Fruit fly (Drosophila melanogaster) whole organism, prepupa: Measurements from ENCODE around the gene Dysb.
A peak's percentile ranks its signal among the peaks of the same experiment; 100 is the strongest.

Source experiments
- Blimp-1 ChIP-seq: fragments of 200-800 bp; sonication (Bioruptor generic); optimal IDR thresholded peaks from 3 replicates; lab custom pipeline; 2017; ENCODE audit warnings: missing biosample characterization, missing genetic modification characterization, mild to moderate bottlenecking, moderate library complexity, missing genetic modification reagents
- CG10631 ChIP-seq: fragments of 200-800 bp; sonication (Bioruptor generic); optimal IDR thresholded peaks from 2 replicates; lab custom pipeline; 2016; ENCODE audit warnings: missing biosample characterization, missing genetic modification characterization
- CG10669 ChIP-seq: fragments of 200-800 bp; sonication (Bioruptor generic); optimal IDR thresholded peaks from 3 replicates; lab custom pipeline; 2018; ENCODE audit warnings: missing biosample characterization, mild to moderate bottlenecking, missing genetic modification characterization, moderate library complexity
- CG11294 ChIP-seq: fragments of 200-800 bp; sonication (Bioruptor generic); IDR thresholded peaks from 2 replicates; pipeline ENCODE4 v1.3.6; 2022; ENCODE audit warnings: missing biosample characterization, missing genetic modification characterization
- CG11902 ChIP-seq: fragments of 200-800 bp; sonication (Bioruptor generic); optimal IDR thresholded peaks from 3 replicates; lab custom pipeline; 2016; ENCODE audit warnings: missing biosample characterization, missing genetic modification characterization
- CG15336 ChIP-seq: fragments of 200-800 bp; sonication (Bioruptor generic); IDR thresholded peaks from 2 replicates; pipeline ENCODE4 v1.3.6; 2022; ENCODE audit warnings: missing biosample characterization, missing genetic modification characterization
- CG1621 ChIP-seq: fragments of 200-800 bp; sonication (Bioruptor generic); optimal IDR thresholded peaks from 3 replicates; lab custom pipeline; 2018; ENCODE audit warnings: missing biosample characterization, mild to moderate bottlenecking, missing genetic modification characterization
- CG16779 ChIP-seq: fragments of 200-800 bp; sonication (Bioruptor generic); optimal IDR thresholded peaks from 3 replicates; lab custom pipeline; 2017; ENCODE audit warnings: missing biosample characterization, mild to moderate bottlenecking, missing genetic modification characterization
- CG3032 ChIP-seq: fragments of 200-800 bp; optimal IDR thresholded peaks from 2 replicates; lab custom pipeline; 2019; ENCODE audit warnings: missing biosample characterization, mild to moderate bottlenecking, missing genetic modification characterization, moderate library complexity
- CG31627 ChIP-seq: fragments of 200-800 bp; sonication (Bioruptor generic); optimal IDR thresholded peaks from 3 replicates; lab custom pipeline; 2016; ENCODE audit warnings: missing biosample characterization, missing genetic modification characterization
- CG32006 ChIP-seq: fragments of 200-800 bp; sonication (Bioruptor generic); optimal IDR thresholded peaks from 3 replicates; lab custom pipeline; 2017; ENCODE audit warnings: missing biosample characterization, mild to moderate bottlenecking, missing genetic modification characterization
- CG3919 ChIP-seq: fragments of 200-800 bp; sonication (Bioruptor generic); optimal IDR thresholded peaks from 3 replicates; lab custom pipeline; 2016; ENCODE audit warnings: missing biosample characterization, missing genetic modification characterization
- CG4318 ChIP-seq: fragments of 200-800 bp; sonication (Bioruptor generic); optimal IDR thresholded peaks from 3 replicates; lab custom pipeline; 2017; ENCODE audit warnings: missing biosample characterization, mild to moderate bottlenecking, missing genetic modification characterization
- CG6163 ChIP-seq: fragments of 200-800 bp; sonication (Bioruptor generic); IDR thresholded peaks from 3 replicates; pipeline ENCODE4 v1.3.6; 2022; ENCODE audit warnings: missing biosample characterization, missing genetic modification characterization
- CG6792 ChIP-seq: fragments of 200-800 bp; sonication (Bioruptor generic); optimal IDR thresholded peaks from 3 replicates; lab custom pipeline; 2016; ENCODE audit warnings: missing biosample characterization, missing genetic modification characterization
- CG6808 ChIP-seq: fragments of 200-800 bp; sonication (Bioruptor generic); optimal IDR thresholded peaks from 3 replicates; lab custom pipeline; 2017; ENCODE audit warnings: missing biosample characterization, missing genetic modification characterization, mild to moderate bottlenecking, moderate library complexity, missing genetic modification reagents
- CG6854 ChIP-seq: fragments of 200-800 bp; sonication (Bioruptor generic); optimal IDR thresholded peaks from 2 replicates; lab custom pipeline; 2017; ENCODE audit warnings: missing biosample characterization, mild to moderate bottlenecking, missing genetic modification characterization
- CG7368 ChIP-seq: fragments of 200-800 bp; sonication (Bioruptor generic); optimal IDR thresholded peaks from 3 replicates; lab custom pipeline; 2016; ENCODE audit warnings: missing biosample characterization, missing genetic modification characterization
- CG8319 ChIP-seq: fragments of 200-800 bp; sonication (Bioruptor generic); optimal IDR thresholded peaks from 3 replicates; lab custom pipeline; 2016; ENCODE audit warnings: missing biosample characterization, missing genetic modification characterization
- CG8632 ChIP-seq: fragments of 200-800 bp; sonication (Bioruptor generic); optimal IDR thresholded peaks from 3 replicates; lab custom pipeline; 2016; ENCODE audit warnings: missing biosample characterization, missing genetic modification characterization
- CG9139 ChIP-seq: fragments of 200-800 bp; sonication (Bioruptor generic); optimal IDR thresholded peaks from 3 replicates; lab custom pipeline; 2017; ENCODE audit warnings: missing biosample characterization, mild to moderate bottlenecking, missing genetic modification characterization
- Eip93F ChIP-seq: fragments of 200-800 bp; sonication (Bioruptor generic); optimal IDR thresholded peaks from 2 replicates; lab custom pipeline; 2016; ENCODE audit warnings: missing biosample characterization, mild to moderate bottlenecking, missing genetic modification characterization
- Ets96B ChIP-seq: fragments of 200-800 bp; optimal IDR thresholded peaks from 2 replicates; lab custom pipeline; 2019; ENCODE audit warnings: missing biosample characterization, mild to moderate bottlenecking, missing genetic modification characterization, moderate library complexity
- Gug ChIP-seq: fragments of 200-800 bp; sonication (Bioruptor generic); IDR thresholded peaks from 2 replicates; pipeline ENCODE4 v1.3.6; 2022; ENCODE audit warnings: missing biosample characterization, missing genetic modification characterization
- Hr38 ChIP-seq: sonication (Bioruptor generic); optimal IDR thresholded peaks from 2 replicates; lab custom pipeline; 2016; ENCODE audit warnings: missing biosample characterization, missing genetic modification characterization
- Hr39 ChIP-seq: fragments of 200-800 bp; sonication (Bioruptor generic); optimal IDR thresholded peaks from 2 replicates; lab custom pipeline; 2016; ENCODE audit warnings: missing biosample characterization, missing genetic modification characterization
- Hr4 ChIP-seq: fragments of 200-800 bp; sonication (Bioruptor generic); optimal IDR thresholded peaks from 3 replicates; lab custom pipeline; 2016; ENCODE audit warnings: missing biosample characterization, missing genetic modification characterization
- Lpt ChIP-seq: fragments of 200-800 bp; sonication (Bioruptor generic); optimal IDR thresholded peaks from 3 replicates; lab custom pipeline; 2016; ENCODE audit warnings: missing biosample characterization, missing genetic modification characterization
- OdsH ChIP-seq: fragments of 200-800 bp; sonication (Bioruptor generic); optimal IDR thresholded peaks from 3 replicates; lab custom pipeline; 2016; ENCODE audit warnings: missing biosample characterization, missing genetic modification characterization
- Smox ChIP-seq: fragments of 200-800 bp; sonication (Bioruptor generic); optimal IDR thresholded peaks from 3 replicates; lab custom pipeline; 2016; ENCODE audit warnings: missing biosample characterization, missing genetic modification characterization
- Sox102F ChIP-seq: fragments of 200-800 bp; sonication (Bioruptor generic); optimal IDR thresholded peaks from 2 replicates; lab custom pipeline; 2016; ENCODE audit warnings: missing biosample characterization, mild to moderate bottlenecking, missing genetic modification characterization
- Sox14 ChIP-seq: fragments of 200-800 bp; sonication (Bioruptor generic); optimal IDR thresholded peaks from 3 replicates; lab custom pipeline; 2016; ENCODE audit warnings: missing biosample characterization, missing genetic modification characterization
- Sox15 ChIP-seq: fragments of 200-800 bp; sonication (Bioruptor generic); optimal IDR thresholded peaks from 3 replicates; lab custom pipeline; 2016; ENCODE audit warnings: missing biosample characterization, missing genetic modification characterization
- achi ChIP-seq: fragments of 200-800 bp; sonication (Bioruptor generic); optimal IDR thresholded peaks from 3 replicates; lab custom pipeline; 2016; ENCODE audit warnings: missing biosample characterization, missing genetic modification characterization
- acj6 ChIP-seq: fragments of 200-800 bp; sonication (Bioruptor generic); optimal IDR thresholded peaks from 3 replicates; lab custom pipeline; 2016; ENCODE audit warnings: missing biosample characterization, missing genetic modification characterization
- dac ChIP-seq: fragments of 200-800 bp; sonication (Bioruptor generic); optimal IDR thresholded peaks from 2 replicates; lab custom pipeline; 2017; ENCODE audit warnings: missing biosample characterization, mild to moderate bottlenecking, missing genetic modification characterization
- dsx ChIP-seq: fragments of 200-800 bp; optimal IDR thresholded peaks from 3 replicates; lab custom pipeline; 2019; ENCODE audit warnings: missing biosample characterization, mild to moderate bottlenecking, missing genetic modification characterization, moderate library complexity; ENCODE audit not compliant: poor library complexity, severe bottlenecking
- eg ChIP-seq: fragments of 200-800 bp; sonication (Bioruptor generic); IDR thresholded peaks from 3 replicates; pipeline ENCODE4 v1.3.6; 2022; ENCODE audit warnings: missing biosample characterization, missing genetic modification characterization
- esn ChIP-seq: fragments of 200-800 bp; sonication (Bioruptor generic); optimal IDR thresholded peaks from 2 replicates; lab custom pipeline; 2016; ENCODE audit warnings: missing biosample characterization, mild to moderate bottlenecking, missing genetic modification characterization, moderate library complexity
- fd85E ChIP-seq: fragments of 200-800 bp; sonication (Bioruptor generic); optimal IDR thresholded peaks from 3 replicates; lab custom pipeline; 2016; ENCODE audit warnings: missing biosample characterization, missing genetic modification characterization
- fkh ChIP-seq: fragments of 200-800 bp; sonication (Bioruptor generic); optimal IDR thresholded peaks from 3 replicates; lab custom pipeline; 2017; ENCODE audit warnings: missing biosample characterization, mild to moderate bottlenecking, missing genetic modification characterization, moderate library complexity
- lz ChIP-seq: fragments of 200-800 bp; sonication (Bioruptor generic); optimal IDR thresholded peaks from 3 replicates; lab custom pipeline; 2016; ENCODE audit warnings: missing biosample characterization, missing genetic modification characterization
- pdm3 ChIP-seq: fragments of 200-800 bp; sonication (Bioruptor generic); optimal IDR thresholded peaks from 3 replicates; lab custom pipeline; 2016; ENCODE audit warnings: missing biosample characterization, missing genetic modification characterization
- salr ChIP-seq, 2 experiments: fragments of 200-800 bp; sonication (Bioruptor generic); optimal IDR thresholded peaks; 3 replicates each; lab custom pipeline; 2016 to 2018; ENCODE audit warnings: missing biosample characterization in 2 of 2, missing genetic modification characterization in 2 of 2, mild to moderate bottlenecking in 1 of 2
- spab ChIP-seq: fragments of 200-800 bp; sonication (Bioruptor generic); optimal IDR thresholded peaks from 2 replicates; lab custom pipeline; 2017; ENCODE audit warnings: missing biosample characterization, mild to moderate bottlenecking, missing genetic modification characterization, missing genetic modification reagents
- vri ChIP-seq: fragments of 200-800 bp; sonication (Bioruptor generic); optimal IDR thresholded peaks from 3 replicates; lab custom pipeline; 2016; ENCODE audit warnings: missing biosample characterization, mild to moderate bottlenecking, missing genetic modification characterization

Gene Dysb

DNA sequence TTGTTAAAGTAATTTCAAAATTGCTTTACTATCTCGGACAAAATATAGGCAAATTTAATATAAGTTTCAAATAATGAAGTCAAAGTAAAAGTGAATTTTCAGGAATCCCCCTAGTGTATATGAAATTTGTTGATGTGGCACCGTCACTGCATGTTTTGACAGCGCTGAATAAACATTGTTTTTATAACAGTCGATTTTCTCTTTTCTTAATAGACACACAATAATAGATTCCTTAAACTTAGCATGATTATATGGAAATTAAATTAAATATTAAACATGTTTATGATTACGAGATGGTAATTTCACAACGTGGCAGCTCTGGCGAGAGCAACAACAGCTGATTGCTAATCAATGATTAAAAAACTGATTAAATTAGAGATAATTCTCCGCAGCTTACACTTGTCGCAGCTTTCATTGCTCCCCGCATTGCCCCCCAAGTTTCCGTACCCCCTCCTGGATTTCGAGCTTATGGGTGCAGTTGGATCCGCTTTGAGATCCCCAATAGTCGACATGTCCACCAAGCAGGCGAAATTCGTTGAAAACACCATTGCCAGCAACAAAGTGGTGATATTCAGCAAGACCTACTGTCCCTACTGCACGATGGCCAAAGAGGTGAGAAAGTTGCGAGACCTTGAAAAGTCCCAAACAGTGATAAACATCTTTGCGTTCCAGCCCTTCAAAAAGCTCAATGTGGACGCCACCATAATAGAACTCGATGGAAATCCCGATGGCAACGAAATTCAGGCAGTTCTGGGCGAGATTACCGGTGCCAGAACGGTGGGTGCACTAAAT is 1.7 kb downstream of the Dysb start, which contains the start of gene Grx1 (continued):
- TF ChIP-seq CG8632 (peak; percentile 47), Smox (GFP tag; lab: Kevin White, UChicago) (peak; percentile 74), CG1621 (tag; lab: Kevin White, UChicago) (no peak), Sox102F (peak; percentile 61), Ets96B (tag; lab: Kevin White, UChicago) (peak; percentile 43), Gug (GFP tag; lab: Robert Waterston, UW) (0 out of 2 replicates have a peak, but pooled peaks have one; percentile 17), CG32006 (GFP tag; lab: Kevin White, UChicago) (peak; percentile 46), salr (GFP tag; optimal IDR thresholded peaks at IDR 0.05; lab: Kevin White, UChicago) (peak in 1 of 2 experiments; percentile 9), OdsH (GFP tag; lab: Kevin White, UChicago) (peak; percentile 64), CG6854 (GFP tag; lab: Kevin White, UChicago) (no peak), Blimp-1 (GFP tag; lab: Kevin White, UChicago) (peak; percentile 68), Hr39 (GFP tag; lab: Kevin White, UChicago) (peak; percentile 56), eg (GFP tag; lab: Robert Waterston, UW) (peak; percentile 49; the same call in 2 of the 3 replicates), CG7368 (GFP tag; lab: Kevin White, UChicago) (no peak), achi (peak; percentile 87), Hr38 (no peak), CG11294 (GFP tag; lab: Robert Waterston, UW) (no peak), Hr4 (GFP tag; lab: Kevin White, UChicago) (peak; percentile 63), fd85E (GFP tag; lab: Kevin White, UChicago) (no peak), spab (GFP tag; lab: Kevin White, UChicago) (no peak), CG3032 (tag; lab: Kevin White, UChicago) (peak; percentile 34), esn (GFP tag; lab: Kevin White, UChicago) (peak; percentile 62), dac (GFP tag; lab: Kevin White, UChicago) (no peak), pdm3 (GFP tag; lab: Kevin White, UChicago) (peak; percentile 76), Sox14 (peak; percentile 47), CG9139 (GFP tag; lab: Kevin White, UChicago) (no peak), CG3919 (peak; percentile 69), Sox15 (GFP tag; lab: Kevin White, UChicago) (no peak), CG11902 (GFP tag; lab: Kevin White, UChicago) (peak; percentile 26), CG6808 (GFP tag; lab: Kevin White, UChicago) (no peak)

DNA sequence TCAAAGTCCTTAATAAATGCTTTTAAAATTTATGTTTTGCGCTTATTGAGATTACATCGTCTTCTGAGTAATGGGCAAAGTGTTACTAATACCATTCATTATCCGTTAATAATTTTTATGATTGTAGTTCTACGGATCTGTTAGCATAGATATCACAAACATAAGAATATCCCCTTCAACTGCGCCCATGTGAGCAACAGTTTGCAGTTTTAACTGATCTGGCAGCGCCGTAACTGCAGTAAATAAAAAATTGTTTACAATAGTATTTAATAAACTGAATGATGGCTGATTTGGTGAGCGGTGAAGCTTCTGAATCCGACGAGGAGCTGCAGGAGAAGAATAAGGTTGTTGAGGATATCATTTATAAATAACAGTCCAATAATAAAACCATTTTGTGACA is 2.5 kb downstream of the Dysb start, which contains the start of gene Blos3:
Blos3 (plus strand) TSS at position 198 of the 400 bp plus-strand sequence.
- no peak for TF ChIP-seq Lpt (GFP tag; lab: Kevin White, UChicago)
- TF ChIP-seq esn (GFP tag; lab: Kevin White, UChicago): peak; percentile 80
- peak; percentile 50 for TF ChIP-seq CG6792 (GFP tag; lab: Kevin White, UChicago)
- TF ChIP-seq CG9139 (GFP tag; lab: Kevin White, UChicago): no peak
- peak; percentile 2 for TF ChIP-seq fd85E (GFP tag; lab: Kevin White, UChicago)
- no peak for TF ChIP-seq OdsH (GFP tag; lab: Kevin White, UChicago)
- TF ChIP-seq CG15336 (GFP tag; lab: Robert Waterston, UW): peak; percentile 42; the same call in 1 of the 2 replicates
- no peak for TF ChIP-seq CG32006 (GFP tag; lab: Kevin White, UChicago)
- TF ChIP-seq fkh (GFP tag; lab: Kevin White, UChicago): peak; percentile 85
- TF ChIP-seq CG11902 (GFP tag; lab: Kevin White, UChicago): peak; percentile 41
- TF ChIP-seq salr (GFP tag; optimal IDR thresholded peaks at IDR 0.05; lab: Kevin White, UChicago): no peak
- TF ChIP-seq CG31627 (GFP tag; lab: Kevin White, UChicago): peak; percentile 77
- TF ChIP-seq Eip93F (GFP tag; lab: Kevin White, UChicago): peak; percentile 16
- TF ChIP-seq pdm3 (GFP tag; lab: Kevin White, UChicago): no peak
- no peak for TF ChIP-seq Hr38
- TF ChIP-seq CG4318 (GFP tag; lab: Kevin White, UChicago): no peak
- peak; percentile 78 for TF ChIP-seq CG10631
- TF ChIP-seq vri: no peak
- no peak for TF ChIP-seq dsx
- no peak for TF ChIP-seq CG10669 (GFP tag; lab: Kevin White, UChicago)
- no peak; the same call in 2 of the 3 replicates for TF ChIP-seq CG6163 (GFP tag; lab: Robert Waterston, UW)
- no peak for TF ChIP-seq CG11294 (GFP tag; lab: Robert Waterston, UW)
- no peak for TF ChIP-seq achi
- peak; percentile 52 for TF ChIP-seq acj6
- no peak for TF ChIP-seq Blimp-1 (GFP tag; lab: Kevin White, UChicago)
- TF ChIP-seq lz (GFP tag; lab: Kevin White, UChicago): peak; percentile 69
- TF ChIP-seq CG8632: no peak
- TF ChIP-seq Smox (GFP tag; lab: Kevin White, UChicago): no peak
- TF ChIP-seq CG8319 (GFP tag; lab: Kevin White, UChicago): peak; percentile 11
- TF ChIP-seq CG6808 (GFP tag; lab: Kevin White, UChicago): no peak
- peak; percentile 43 for TF ChIP-seq CG1621 (tag; lab: Kevin White, UChicago)
- no peak for TF ChIP-seq CG16779 (tag; lab: Kevin White, UChicago)
